Worm (Caenorhabditis elegans) whole organism, late embryonic: ENCODE results near the gene tsp-17.

ENCODE experiments used
- C08G9.2 ChIP-seq: sonication (generic microtip); optimal IDR thresholded peaks from 2 replicates; lab custom pipeline; 2016; ENCODE audit warnings: mild to moderate bottlenecking, missing genetic modification characterization, moderate library complexity, missing compliant biosample characterization
- C38D4.7 ChIP-seq: fragments of 200-800 bp; sonication (Bioruptor generic); optimal IDR thresholded peaks from 2 replicates; lab custom pipeline; 2018; ENCODE audit warnings: mild to moderate bottlenecking, missing genetic modification characterization, moderate library complexity, missing compliant biosample characterization
- F13H6.1 ChIP-seq: sonication (generic microtip); optimal IDR thresholded peaks from 2 replicates; lab custom pipeline; 2016; ENCODE audit warnings: missing genetic modification characterization, missing compliant biosample characterization
- ahr-1 ChIP-seq: sonication (generic microtip); optimal IDR thresholded peaks from 2 replicates; lab custom pipeline; 2016; ENCODE audit warnings: missing genetic modification characterization, missing compliant biosample characterization
- ama-1 ChIP-seq: fragments of 150-350 bp; optimal IDR thresholded peaks from 2 replicates; lab custom pipeline; 2014
- ceh-18 ChIP-seq: sonication (generic microtip); optimal IDR thresholded peaks from 2 replicates; lab custom pipeline; 2016; ENCODE audit warnings: missing genetic modification characterization, missing compliant biosample characterization
- ceh-2 ChIP-seq: sonication (generic microtip); optimal IDR thresholded peaks from 2 replicates; lab custom pipeline; 2016; ENCODE audit warnings: missing genotype, missing genetic modification characterization, missing compliant biosample characterization
- ceh-24 ChIP-seq: sonication (generic microtip); optimal IDR thresholded peaks from 2 replicates; lab custom pipeline; 2016; ENCODE audit warnings: mild to moderate bottlenecking, missing genetic modification characterization, missing compliant biosample characterization
- ceh-31 ChIP-seq: sonication (generic microtip); optimal IDR thresholded peaks from 2 replicates; lab custom pipeline; 2016; ENCODE audit warnings: missing genetic modification characterization, missing compliant biosample characterization
- ceh-48 ChIP-seq: sonication (generic microtip); optimal IDR thresholded peaks from 2 replicates; lab custom pipeline; 2016; ENCODE audit warnings: missing genetic modification characterization, inconsistent platforms, missing compliant biosample characterization
- ceh-6 ChIP-seq: fragments of 200-800 bp; sonication (Bioruptor generic); optimal IDR thresholded peaks from 2 replicates; lab custom pipeline; 2018; ENCODE audit warnings: mild to moderate bottlenecking, missing genetic modification characterization, missing compliant biosample characterization
- ceh-9 ChIP-seq: sonication (generic microtip); optimal IDR thresholded peaks from 2 replicates; lab custom pipeline; 2016; ENCODE audit warnings: mild to moderate bottlenecking, missing genetic modification characterization, inconsistent platforms, missing compliant biosample characterization
- dmd-4 ChIP-seq: sonication (generic microtip); optimal IDR thresholded peaks from 2 replicates; lab custom pipeline; 2016; ENCODE audit warnings: borderline replicate concordance, missing genetic modification characterization, missing compliant biosample characterization
- dve-1 ChIP-seq: sonication (generic microtip); optimal IDR thresholded peaks from 2 replicates; lab custom pipeline; 2017; ENCODE audit warnings: antibody characterized with exemption, mild to moderate bottlenecking, missing genetic modification characterization, missing compliant biosample characterization
- elt-4 ChIP-seq: sonication (generic microtip); optimal IDR thresholded peaks from 2 replicates; lab custom pipeline; 2016; ENCODE audit warnings: missing genetic modification characterization, missing compliant biosample characterization
- ets-4 ChIP-seq: sonication (generic microtip); optimal IDR thresholded peaks from 2 replicates; lab custom pipeline; 2016; ENCODE audit warnings: missing genetic modification characterization, missing compliant biosample characterization
- eyg-1 ChIP-seq: sonication (generic microtip); optimal IDR thresholded peaks from 2 replicates; lab custom pipeline; 2016; ENCODE audit warnings: missing genotype, missing genetic modification characterization, missing compliant biosample characterization
- fax-1 ChIP-seq: sonication (generic microtip); optimal IDR thresholded peaks from 2 replicates; lab custom pipeline; 2016; ENCODE audit warnings: missing genotype, missing genetic modification characterization, missing compliant biosample characterization
- fkh-10 ChIP-seq: fragments of 150-350 bp; optimal IDR thresholded peaks from 2 replicates; lab custom pipeline; 2014; ENCODE audit warnings: missing biosample characterization, missing genetic modification reagents, missing genetic modification characterization
- gmeb-2 ChIP-seq: sonication (generic microtip); optimal IDR thresholded peaks from 2 replicates; lab custom pipeline; 2016; ENCODE audit warnings: missing genetic modification characterization, inconsistent platforms, missing compliant biosample characterization
- hlh-6 ChIP-seq: sonication (generic microtip); optimal IDR thresholded peaks from 2 replicates; lab custom pipeline; 2016; ENCODE audit warnings: missing genotype, missing genetic modification characterization, missing compliant biosample characterization
- lim-6 ChIP-seq: sonication (generic microtip); optimal IDR thresholded peaks from 2 replicates; lab custom pipeline; 2016; ENCODE audit warnings: missing genetic modification characterization, missing compliant biosample characterization
- madf-2 ChIP-seq: sonication (generic microtip); optimal IDR thresholded peaks from 2 replicates; lab custom pipeline; 2017; ENCODE audit warnings: missing genetic modification characterization, missing compliant biosample characterization
- mec-3 ChIP-seq: sonication (generic microtip); optimal IDR thresholded peaks from 2 replicates; lab custom pipeline; 2016; ENCODE audit warnings: borderline replicate concordance, missing genetic modification characterization, missing compliant biosample characterization
- nfya-1 ChIP-seq: sonication (generic microtip); optimal IDR thresholded peaks from 2 replicates; lab custom pipeline; 2017; ENCODE audit warnings: missing genetic modification characterization, mild to moderate bottlenecking, missing compliant biosample characterization, antibody characterized with exemption, moderate library complexity
- nhr-11 ChIP-seq: fragments of 150-350 bp; optimal IDR thresholded peaks from 2 replicates; lab custom pipeline; 2014; ENCODE audit warnings: missing biosample characterization, missing genetic modification characterization
- nhr-232 ChIP-seq: sonication (generic microtip); optimal IDR thresholded peaks from 2 replicates; lab custom pipeline; 2016; ENCODE audit warnings: missing genetic modification characterization, missing compliant biosample characterization
- odd-2 ChIP-seq: sonication (generic microtip); optimal IDR thresholded peaks from 2 replicates; lab custom pipeline; 2017; ENCODE audit warnings: antibody characterized with exemption, mild to moderate bottlenecking, missing genetic modification characterization, missing compliant biosample characterization
- pat-9 ChIP-seq: fragments of 200-800 bp; sonication (Bioruptor generic); optimal IDR thresholded peaks from 2 replicates; lab custom pipeline; 2018; ENCODE audit warnings: mild to moderate bottlenecking, missing genetic modification characterization, moderate library complexity, missing compliant biosample characterization
- pha-2 ChIP-seq: sonication (generic microtip); optimal IDR thresholded peaks from 2 replicates; lab custom pipeline; 2017; ENCODE audit warnings: mild to moderate bottlenecking, missing genetic modification characterization, missing compliant biosample characterization
- ref-2 ChIP-seq: sonication (generic microtip); optimal IDR thresholded peaks from 2 replicates; lab custom pipeline; 2016; ENCODE audit warnings: missing genetic modification characterization, missing compliant biosample characterization
- sdc-2 ChIP-seq: sonication (generic microtip); optimal IDR thresholded peaks from 2 replicates; lab custom pipeline; 2016; ENCODE audit warnings: missing genotype, missing genetic modification characterization, missing compliant biosample characterization
- sox-2 ChIP-seq: fragments of 200-800 bp; sonication (Bioruptor generic); IDR thresholded peaks from 2 replicates; pipeline ENCODE4 v1.3.6; 2022; ENCODE audit warnings: missing genetic modification reagents, missing genetic modification characterization, missing compliant biosample characterization
- sox-4 ChIP-seq: sonication (generic microtip); optimal IDR thresholded peaks from 2 replicates; lab custom pipeline; 2017; ENCODE audit warnings: mild to moderate bottlenecking, missing genetic modification characterization, inconsistent platforms, missing compliant biosample characterization
- tbx-7 ChIP-seq: sonication (generic microtip); optimal IDR thresholded peaks from 2 replicates; lab custom pipeline; 2016; ENCODE audit warnings: missing genotype, missing genetic modification characterization, missing compliant biosample characterization
- zip-5 ChIP-seq: sonication (generic microtip); optimal IDR thresholded peaks from 2 replicates; lab custom pipeline; 2016; ENCODE audit warnings: missing genetic modification characterization, missing compliant biosample characterization

Gene tsp-17

DNA sequence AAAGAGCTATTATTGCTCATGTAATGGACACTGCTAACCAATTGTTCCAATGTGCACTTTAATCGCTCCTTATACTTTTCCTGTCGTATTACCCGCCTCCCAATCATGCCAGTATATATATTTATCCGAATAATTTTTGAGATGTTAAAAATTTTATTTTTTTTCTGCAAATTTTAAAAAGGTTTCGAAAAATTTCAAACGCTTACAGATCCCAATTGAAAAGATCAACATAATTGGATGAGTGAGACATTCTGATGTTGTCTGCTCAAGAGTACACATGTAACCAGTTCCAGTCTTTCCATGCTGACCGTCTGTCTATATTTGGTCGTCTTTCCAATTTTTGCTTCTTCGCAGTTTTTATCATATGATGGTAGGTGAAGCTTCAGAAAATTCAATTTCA lies 21.8 kb upstream of the tsp-17 start, which contains the start of gene R11G1.1:
R11G1.1 (plus strand) TSS at position 301 of the 400 bp plus-strand sequence.
- no peak for TF ChIP-seq dmd-4
- TF ChIP-seq sdc-2 (tag; lab: Kevin White, UChicago): no peak
- TF ChIP-seq ceh-18 (tag; lab: Kevin White, UChicago): no peak
- no peak for TF ChIP-seq lim-6
- TF ChIP-seq madf-2 (tag; lab: Kevin White, UChicago): no peak
- TF ChIP-seq elt-4 (tag; lab: Kevin White, UChicago): no peak
- no peak for TF ChIP-seq mec-3 (tag; lab: Kevin White, UChicago)
- no peak for TF ChIP-seq dve-1 (tag; lab: Kevin White, UChicago)
- TF ChIP-seq pha-2: no peak
- TF ChIP-seq nhr-232 (tag; lab: Kevin White, UChicago): no peak
- TF ChIP-seq ceh-2 (tag; lab: Kevin White, UChicago): no peak
- TF ChIP-seq eyg-1 (tag; lab: Kevin White, UChicago): no peak
- TF ChIP-seq ceh-9: no peak
- no peak for TF ChIP-seq odd-2 (tag; lab: Kevin White, UChicago)

DNA sequence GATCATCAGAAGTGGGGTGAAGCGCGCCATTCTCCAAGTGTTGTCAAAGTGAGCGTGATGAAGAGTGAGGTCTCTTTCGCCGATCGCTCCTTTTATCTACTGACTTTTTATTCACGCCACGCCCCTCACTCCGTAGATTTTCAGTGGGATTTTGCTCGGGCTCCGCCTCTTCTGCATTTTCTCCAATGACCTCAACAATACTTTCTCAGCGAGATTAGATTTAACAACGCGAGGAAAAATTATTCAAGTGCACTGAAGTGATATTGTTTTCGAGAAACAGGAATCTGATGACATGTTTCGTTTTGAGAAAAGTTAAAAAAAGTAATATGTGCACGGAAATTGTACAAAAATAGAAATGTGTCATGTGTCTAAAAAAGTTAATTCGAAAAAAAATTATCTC lies 12.1 kb upstream of the tsp-17 start, which contains the start of gene snet-1:
snet-1 (minus strand) TSS at position 101 of the 400 bp plus-strand sequence.
- no peak for TF ChIP-seq F13H6.1
- no peak for TF ChIP-seq ceh-18 (tag; lab: Kevin White, UChicago)
- no peak for TF ChIP-seq dve-1 (tag; lab: Kevin White, UChicago)
- TF ChIP-seq ceh-31 (tag; lab: Kevin White, UChicago): no peak
- no peak for TF ChIP-seq ets-4 (tag; lab: Kevin White, UChicago)
- TF ChIP-seq ceh-9: no peak
- TF ChIP-seq tbx-7 (tag; lab: Kevin White, UChicago): no peak
- no peak for TF ChIP-seq ama-1 (lab: Kevin White, UChicago)
- TF ChIP-seq zip-5: no peak
- no peak for TF ChIP-seq ahr-1 (tag; lab: Kevin White, UChicago)
- TF ChIP-seq nfya-1 (tag; lab: Kevin White, UChicago): no peak
- TF ChIP-seq sox-2 (GFP tag; lab: Robert Waterston, UW): no peak
- no peak for TF ChIP-seq ceh-48 (tag; lab: Kevin White, UChicago)
- no peak for TF ChIP-seq ceh-2 (tag; lab: Kevin White, UChicago)

ce11 chrX:3671998-3672397 lies 9.0 kb upstream of the tsp-17 start, which contains the start of gene C02F12.5:
TSS of gene C02F12.5 (minus strand) at chrX:3672098.
- TF ChIP-seq C38D4.7 (no peak), ama-1 (lab: Kevin White, UChicago) (no peak), ceh-24 (tag; lab: Kevin White, UChicago) (no peak), ceh-6 (no peak), hlh-6 (tag; lab: Kevin White, UChicago) (no peak), nhr-11 (tag; lab: Kevin White, UChicago) (no peak), sox-4 (tag; lab: Kevin White, UChicago) (no peak)
- TF ChIP-seq, all 69 proteins: peak for 0

- no peak for TF ChIP-seq F13H6.1
- TF ChIP-seq lim-6: no peak
- TF ChIP-seq gmeb-2: no peak
- TF ChIP-seq ama-1 (lab: Kevin White, UChicago): no peak
- no peak for TF ChIP-seq dve-1 (tag; lab: Kevin White, UChicago)
- no peak for TF ChIP-seq fax-1
- no peak for TF ChIP-seq fkh-10
- no peak for TF ChIP-seq C08G9.2 (tag; lab: Kevin White, UChicago)
- no peak for TF ChIP-seq ets-4 (tag; lab: Kevin White, UChicago)
- TF ChIP-seq nhr-232 (tag; lab: Kevin White, UChicago): no peak
- TF ChIP-seq nfya-1 (tag; lab: Kevin White, UChicago): no peak
- no peak for TF ChIP-seq pat-9 (tag; lab: Kevin White, UChicago)
- no peak for TF ChIP-seq ref-2 (tag; lab: Kevin White, UChicago)
- no peak for TF ChIP-seq mec-3 (tag; lab: Kevin White, UChicago)
These were observed 7.3 kb upstream of the tsp-17 start, which contains the start of gene ceh-63 for ce11 chrX:3673584-3674108. TSS of gene ceh-63 (minus strand) at chrX:3674058.
